Worm (Caenorhabditis elegans): Measurements from ENCODE around the gene pals-23.
"Not testable (repeated sequence)": the region's sequence is repeated elsewhere in the genome, so short reads cannot be mapped to it uniquely, and the experiment has no call there.

pals-23 gene

ce11 chrIII:120199-120598, 4.4 kb upstream of the pals-23 start, which contains the start of gene pals-24:
pals-24 (plus strand) TSS chrIII:120435.
- no peak for TF ChIP-seq nhr-237 (tag; optimal IDR thresholded peaks at IDR 0.05)
- TF ChIP-seq snpc-4 (tag; optimal IDR thresholded peaks at IDR 0.05): no peak
- no peak for TF ChIP-seq mab-5 (tag; optimal IDR thresholded peaks at IDR 0.05)
- TF ChIP-seq nhr-2 (tag; optimal IDR thresholded peaks at IDR 0.05): no peak
- TF ChIP-seq cnd-1 (tag; optimal IDR thresholded peaks at IDR 0.05): no peak
- TF ChIP-seq elt-1 (tag; optimal IDR thresholded peaks at IDR 0.05; ENCODE audit: borderline replicate concordance, insufficient read depth): no peak

ce11 chrIII:121983-122449, 2.6 kb upstream of the pals-23 start, which contains the start of gene C29F9.12:
C29F9.12 (minus strand) TSS chrIII:122033.
- not testable (repeated sequence) for TF ChIP-seq nhr-237 (tag; optimal IDR thresholded peaks at IDR 0.05); nhr-28 (tag; optimal IDR thresholded peaks at IDR 0.05); ham-2 (GFP tag; optimal IDR thresholded peaks at IDR 0.05)

- no peak for TF ChIP-seq drap-1 (GFP tag; optimal IDR thresholded peaks at IDR 0.05)
These were observed 6.1 kb downstream of the pals-23 start, which contains the start of the genes nhr-280 and C29F9.2 for ce11 chrIII:130650-131049. nhr-280 (minus strand) TSS chrIII:130750. C29F9.2 (plus strand) TSS chrIII:130947.

ce11 chrIII:131627-132026, 7.0 kb downstream of the pals-23 start:
- TF ChIP-seq ceh-43 (GFP tag; optimal IDR thresholded peaks at IDR 0.05) (no peak), pha-4 (tag; optimal IDR thresholded peaks at IDR 0.05) (peak; percentile 52), sem-2 (GFP tag; optimal IDR thresholded peaks at IDR 0.05) (no peak), drap-1 (GFP tag; optimal IDR thresholded peaks at IDR 0.05) (no peak), lin-32 (GFP tag; optimal IDR thresholded peaks at IDR 0.05) (no peak), flh-1 (GFP tag; optimal IDR thresholded peaks at IDR 0.05) (no peak), nhr-12 (tag; optimal IDR thresholded peaks at IDR 0.05) (no peak), nhr-2 (tag; optimal IDR thresholded peaks at IDR 0.05) (no peak), lsy-2 (tag; optimal IDR thresholded peaks at IDR 0.05) (peak; percentile 34), ham-2 (GFP tag; optimal IDR thresholded peaks at IDR 0.05) (no peak), nhr-237 (tag; optimal IDR thresholded peaks at IDR 0.05) (peak; percentile 11), lin-13 (tag; optimal IDR thresholded peaks at IDR 0.05) (no peak), elt-1 (tag; optimal IDR thresholded peaks at IDR 0.05; ENCODE audit: borderline replicate concordance, insufficient read depth) (no peak), ces-1 (GFP tag; optimal IDR thresholded peaks at IDR 0.05) (peak; percentile 96), sptf-1 (tag; optimal IDR thresholded peaks at IDR 0.05) (no peak), zip-8 (tag; optimal IDR thresholded peaks at IDR 0.05) (no peak), mab-5 (tag; optimal IDR thresholded peaks at IDR 0.05) (peak; percentile 39), mls-2 (tag; optimal IDR thresholded peaks at IDR 0.05) (no peak), mep-1 (tag; optimal IDR thresholded peaks at IDR 0.05) (peak; percentile 45), ceh-83 (GFP tag; optimal IDR thresholded peaks at IDR 0.05) (no peak), ceh-39 (tag; optimal IDR thresholded peaks at IDR 0.05) (no peak), unc-39 (tag; optimal IDR thresholded peaks at IDR 0.05) (no peak), unc-120 (tag; optimal IDR thresholded peaks at IDR 0.05; ENCODE audit: poor library complexity, severe bottlenecking) (peak; percentile 3)

ce11 chrIII:132118-132517, 7.5 kb downstream of the pals-23 start, which contains the start of gene pals-22:
pals-22 (plus strand) TSS chrIII:132418.
- TF ChIP-seq lin-13 (tag; optimal IDR thresholded peaks at IDR 0.05) (no peak), ceh-43 (GFP tag; optimal IDR thresholded peaks at IDR 0.05) (no peak), flh-1 (GFP tag; optimal IDR thresholded peaks at IDR 0.05) (no peak), sem-2 (GFP tag; optimal IDR thresholded peaks at IDR 0.05) (no peak), ztf-11 (tag; optimal IDR thresholded peaks at IDR 0.05) (no peak), ceh-39 (tag; optimal IDR thresholded peaks at IDR 0.05) (no peak), mab-5 (tag; optimal IDR thresholded peaks at IDR 0.05) (no peak), elt-1 (tag; optimal IDR thresholded peaks at IDR 0.05; ENCODE audit: borderline replicate concordance, insufficient read depth) (no peak), sptf-1 (tag; optimal IDR thresholded peaks at IDR 0.05) (no peak), snpc-4 (tag; optimal IDR thresholded peaks at IDR 0.05) (no peak), nhr-2 (tag; optimal IDR thresholded peaks at IDR 0.05) (no peak), hlh-1 (tag; optimal IDR thresholded peaks at IDR 0.05) (no peak), nhr-12 (tag; optimal IDR thresholded peaks at IDR 0.05) (no peak), unc-120 (tag; optimal IDR thresholded peaks at IDR 0.05; ENCODE audit: poor library complexity, severe bottlenecking) (no peak), tbx-8 (GFP tag; optimal IDR thresholded peaks at IDR 0.05) (no peak), blmp-1 (tag; optimal IDR thresholded peaks at IDR 0.05) (no peak), M03D4.4 (tag; optimal IDR thresholded peaks at IDR 0.05) (no peak), pha-4 (tag; optimal IDR thresholded peaks at IDR 0.05) (no peak), nhr-237 (tag; optimal IDR thresholded peaks at IDR 0.05) (no peak), unc-62 (GFP tag; optimal IDR thresholded peaks at IDR 0.05) (no peak)
